Worm (Caenorhabditis elegans): ENCODE measurements around the gene srw-119.

Gene srw-119

DNA sequence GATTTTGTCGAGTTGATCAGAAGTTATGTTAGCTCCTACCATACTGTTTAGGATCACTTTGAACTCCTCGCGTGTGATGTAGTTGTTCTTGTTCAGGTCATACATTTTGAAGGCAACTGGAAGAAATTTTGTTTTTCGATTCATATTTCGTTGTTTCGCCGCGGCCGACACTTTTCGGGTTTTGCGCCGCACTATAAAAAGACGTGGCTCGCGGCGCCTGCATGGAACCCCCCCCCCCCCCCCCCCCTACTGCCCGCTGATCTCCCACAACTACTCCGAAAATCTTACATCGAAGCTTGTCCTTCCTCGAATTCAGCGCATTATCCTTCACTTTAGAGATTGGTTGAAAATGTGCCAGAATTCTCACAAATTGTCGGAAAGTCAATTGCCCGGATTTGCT, 38.4 kb upstream of the srw-119 start:
- no peak for TF ChIP-seq nhr-21 (tag; optimal IDR thresholded peaks at IDR 0.05)

DNA sequence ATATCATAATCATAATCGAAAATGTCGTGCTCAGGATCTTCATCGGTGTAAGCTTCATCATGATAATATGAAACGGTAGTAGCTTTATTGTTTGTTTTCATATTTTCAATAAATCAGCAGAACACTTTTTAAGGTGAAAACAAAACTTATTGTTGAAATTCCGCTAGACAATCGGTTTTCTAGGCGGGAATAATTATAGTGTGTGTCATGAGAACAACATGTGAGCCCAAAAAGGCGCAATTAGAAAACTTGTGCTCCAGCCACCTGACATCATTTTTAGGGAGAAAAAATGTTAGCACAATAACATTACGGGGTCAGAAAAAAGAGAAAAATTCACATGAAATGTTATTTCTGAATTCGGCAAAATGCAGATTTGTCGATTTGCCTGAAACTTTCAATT, 34.6 kb upstream of the srw-119 start, which contains the start of gene srw-8:
TSS of gene srw-8 (minus strand) at position 101 of the 400 bp plus-strand sequence.
- TF ChIP-seq elt-3 (tag; optimal IDR thresholded peaks at IDR 0.05) (no peak), mbf-1 (tag; optimal IDR thresholded peaks at IDR 0.05) (no peak), F13H6.1 (tag; optimal IDR thresholded peaks at IDR 0.05) (no peak), aly-2 (tag; optimal IDR thresholded peaks at IDR 0.05) (no peak), peb-1 (tag; optimal IDR thresholded peaks at IDR 0.05) (no peak), sma-3 (GFP tag; optimal IDR thresholded peaks at IDR 0.05) (no peak)

DNA sequence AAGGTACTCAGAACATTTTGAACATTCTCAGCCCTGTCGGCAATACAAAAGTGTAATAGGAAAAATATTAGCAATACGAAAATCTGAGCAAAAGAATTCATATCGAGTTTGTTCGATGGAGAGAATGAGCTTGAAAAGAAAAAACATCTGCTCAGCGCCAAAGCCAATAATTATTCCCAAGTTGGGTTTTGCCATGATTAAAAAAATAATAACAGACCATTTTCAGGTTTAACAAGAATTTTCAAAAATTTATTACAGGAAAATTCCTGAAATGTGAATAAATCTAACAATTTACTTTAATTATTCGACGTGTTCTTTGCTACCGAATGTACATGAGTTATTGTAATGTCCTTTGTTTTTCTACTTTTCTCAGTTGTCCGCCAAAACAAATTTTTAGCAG, 32.7 kb upstream of the srw-119 start, which contains the start of gene irld-38:
TSS of gene irld-38 (minus strand) at position 101 of the 400 bp plus-strand sequence.
- TF ChIP-seq lsy-2 (tag; optimal IDR thresholded peaks at IDR 0.05), result no peak
- TF ChIP-seq sma-9 (GFP tag; optimal IDR thresholded peaks at IDR 0.05), result no peak
- TF ChIP-seq sma-9 (tag; optimal IDR thresholded peaks at IDR 0.05), result no peak
- no peak for TF ChIP-seq gmeb-1 (tag; optimal IDR thresholded peaks at IDR 0.05)
- TF ChIP-seq F13H6.1 (tag; optimal IDR thresholded peaks at IDR 0.05), result no peak
- no peak for TF ChIP-seq nhr-25 (tag; optimal IDR thresholded peaks at IDR 0.05)
- TF ChIP-seq ztf-11 (tag; optimal IDR thresholded peaks at IDR 0.05), result no peak
- no peak for TF ChIP-seq nhr-23 (tag; optimal IDR thresholded peaks at IDR 0.05)
- no peak for TF ChIP-seq blmp-1 (tag; optimal IDR thresholded peaks at IDR 0.05; ENCODE audit: insufficient read depth)
- no peak for TF ChIP-seq ceh-16 (tag; optimal IDR thresholded peaks at IDR 0.05)
- TF ChIP-seq fos-1 (tag; optimal IDR thresholded peaks at IDR 0.05), result no peak
- TF ChIP-seq lin-13 (GFP tag; optimal IDR thresholded peaks at IDR 0.05), result no peak
- TF ChIP-seq unc-55 (GFP tag; optimal IDR thresholded peaks at IDR 0.05), result no peak
- TF ChIP-seq Y55F3AM.14 (GFP tag; optimal IDR thresholded peaks at IDR 0.05), result no peak
- TF ChIP-seq unc-39 (tag; optimal IDR thresholded peaks at IDR 0.05), result no peak
- TF ChIP-seq lin-39 (tag; optimal IDR thresholded peaks at IDR 0.05), result no peak
- no peak for TF ChIP-seq elt-1 (tag; optimal IDR thresholded peaks at IDR 0.05)
- no peak for TF ChIP-seq unc-62 (GFP tag; optimal IDR thresholded peaks at IDR 0.05)
- TF ChIP-seq aly-2 (tag; optimal IDR thresholded peaks at IDR 0.05), result no peak

DNA sequence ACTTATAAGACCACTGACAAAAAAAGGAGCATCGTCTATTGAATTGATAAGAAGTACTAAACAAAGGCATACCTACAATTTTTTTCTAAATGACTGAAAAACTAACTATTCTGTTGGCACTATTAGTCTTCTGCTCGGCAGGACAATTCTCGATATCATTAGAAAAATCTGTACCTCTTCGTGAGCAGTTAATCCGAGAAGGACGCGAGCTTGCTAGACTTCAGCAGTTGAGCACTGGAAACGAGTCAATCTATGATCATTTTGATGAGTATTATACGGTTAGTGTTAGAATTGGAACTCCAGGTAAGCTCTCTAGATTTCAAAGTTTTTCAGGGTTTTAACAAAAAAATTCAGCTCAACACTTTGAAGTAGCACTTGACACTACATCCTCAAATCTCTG, 28.6 kb upstream of the srw-119 start, which contains the start of gene asp-7:
TSS of gene asp-7 (plus strand) at position 81 of the 400 bp plus-strand sequence.
- no peak for TF ChIP-seq sem-4 (tag; optimal IDR thresholded peaks at IDR 0.05)

DNA sequence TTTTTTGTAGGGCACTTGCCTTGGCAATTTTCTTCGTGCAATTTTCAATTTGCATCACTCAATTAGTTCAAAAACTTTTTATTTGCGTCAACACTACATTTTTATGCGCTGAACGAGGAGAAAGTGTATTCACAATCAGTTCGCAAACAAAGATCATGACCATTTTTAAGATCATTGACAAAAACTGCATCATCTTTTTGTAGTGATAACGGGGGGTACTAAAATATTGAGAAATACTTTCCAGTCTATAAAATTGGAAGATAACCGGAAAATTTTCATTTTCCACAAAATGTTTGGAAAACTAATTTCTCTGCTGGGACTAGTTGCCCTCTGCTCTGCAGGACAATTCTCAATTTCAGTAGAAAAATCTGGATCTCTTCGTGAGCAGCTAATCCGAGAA, 24.6 kb upstream of the srw-119 start, which contains the start of gene asp-8:
TSS of gene asp-8 (plus strand) at position 276 of the 400 bp plus-strand sequence.
- peak; percentile 28 for TF ChIP-seq fos-1 (tag; optimal IDR thresholded peaks at IDR 0.05)
- TF ChIP-seq C34F6.9 (tag; optimal IDR thresholded peaks at IDR 0.05), result no peak
- TF ChIP-seq skn-1 (tag; optimal IDR thresholded peaks at IDR 0.05), result no peak
- TF ChIP-seq dmd-4 (tag; optimal IDR thresholded peaks at IDR 0.05), result no peak
- no peak for TF ChIP-seq nhr-11 (tag; optimal IDR thresholded peaks at IDR 0.05)
- TF ChIP-seq sma-9 (GFP tag; optimal IDR thresholded peaks at IDR 0.05), result peak; percentile 45
- TF ChIP-seq sma-9 (tag; optimal IDR thresholded peaks at IDR 0.05), result no peak

DNA sequence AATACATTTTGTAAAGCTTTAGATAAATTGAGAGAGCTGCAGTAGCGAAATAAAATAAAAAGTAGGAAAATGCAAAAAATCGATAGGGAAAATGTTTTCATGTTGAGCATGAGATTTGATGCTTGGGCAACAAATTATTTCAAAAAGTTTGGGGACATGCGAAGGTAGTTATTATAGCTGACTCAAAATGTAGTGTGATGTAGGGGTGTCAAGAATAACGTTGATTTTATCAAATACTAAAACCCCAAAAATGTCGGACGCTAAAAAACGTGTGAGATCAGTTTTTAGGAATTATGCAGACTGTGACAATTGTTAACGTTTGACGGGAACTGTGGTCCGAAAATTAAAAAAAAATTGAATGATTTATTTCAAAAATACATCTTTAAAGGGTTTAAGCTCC, 21.7 kb upstream of the srw-119 start, which contains the start of gene irld-12:
TSS of gene irld-12 (minus strand) at position 101 of the 400 bp plus-strand sequence.
- TF ChIP-seq C34F6.9 (tag; optimal IDR thresholded peaks at IDR 0.05) (no peak), unc-62 (GFP tag; optimal IDR thresholded peaks at IDR 0.05) (no peak), sma-9 (GFP tag; optimal IDR thresholded peaks at IDR 0.05) (no peak), sma-9 (tag; optimal IDR thresholded peaks at IDR 0.05) (no peak), nhr-237 (tag; optimal IDR thresholded peaks at IDR 0.05) (no peak)

DNA sequence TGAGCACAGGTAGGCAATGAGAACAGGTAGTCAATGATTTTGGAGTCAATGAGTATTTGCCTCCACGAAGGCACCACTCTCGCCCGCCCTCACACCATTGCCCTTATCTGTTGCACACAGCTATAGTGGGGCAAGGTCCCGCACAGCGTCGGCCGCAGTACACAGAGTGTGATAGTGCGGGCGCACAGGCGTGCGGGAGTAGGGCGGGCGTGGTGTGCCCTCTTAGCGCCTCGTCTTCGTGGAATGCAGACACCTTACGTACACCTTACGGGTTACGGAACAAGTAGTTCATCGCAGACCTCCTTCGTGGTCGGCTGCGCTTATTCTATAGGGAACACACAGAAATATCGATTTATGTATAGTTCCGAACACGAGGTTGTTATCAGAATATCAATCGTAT, 18.3 kb upstream of the srw-119 start:
- TF ChIP-seq Y55F3AM.14 (GFP tag; optimal IDR thresholded peaks at IDR 0.05) (no peak), blmp-1 (tag; optimal IDR thresholded peaks at IDR 0.05; ENCODE audit: insufficient read depth) (no peak), ZK546.5 (tag; optimal IDR thresholded peaks at IDR 0.05) (no peak), nhr-12 (tag; optimal IDR thresholded peaks at IDR 0.05) (no peak), fos-1 (tag; optimal IDR thresholded peaks at IDR 0.05) (no peak), sem-4 (tag; optimal IDR thresholded peaks at IDR 0.05) (no peak), zag-1 (tag; optimal IDR thresholded peaks at IDR 0.05) (no peak), nhr-23 (tag; optimal IDR thresholded peaks at IDR 0.05) (no peak), ceh-82 (tag; optimal IDR thresholded peaks at IDR 0.05) (no peak), ceh-16 (tag; optimal IDR thresholded peaks at IDR 0.05) (no peak), lin-13 (GFP tag; optimal IDR thresholded peaks at IDR 0.05) (no peak)
